Fruit fly (Drosophila melanogaster) S2 (cell line): Measurements from ENCODE around the gene CG6739.

Source experiments
- CG8478 ChIP-seq: fragments of >200 bp; optimal IDR thresholded peaks from 2 replicates; lab custom pipeline; 2018
- CTCF ChIP-seq, 2 experiments: fragments of >200 bp; optimal IDR thresholded peaks; 2 replicates each; lab custom pipeline; 2018

CG6739 gene

DNA sequence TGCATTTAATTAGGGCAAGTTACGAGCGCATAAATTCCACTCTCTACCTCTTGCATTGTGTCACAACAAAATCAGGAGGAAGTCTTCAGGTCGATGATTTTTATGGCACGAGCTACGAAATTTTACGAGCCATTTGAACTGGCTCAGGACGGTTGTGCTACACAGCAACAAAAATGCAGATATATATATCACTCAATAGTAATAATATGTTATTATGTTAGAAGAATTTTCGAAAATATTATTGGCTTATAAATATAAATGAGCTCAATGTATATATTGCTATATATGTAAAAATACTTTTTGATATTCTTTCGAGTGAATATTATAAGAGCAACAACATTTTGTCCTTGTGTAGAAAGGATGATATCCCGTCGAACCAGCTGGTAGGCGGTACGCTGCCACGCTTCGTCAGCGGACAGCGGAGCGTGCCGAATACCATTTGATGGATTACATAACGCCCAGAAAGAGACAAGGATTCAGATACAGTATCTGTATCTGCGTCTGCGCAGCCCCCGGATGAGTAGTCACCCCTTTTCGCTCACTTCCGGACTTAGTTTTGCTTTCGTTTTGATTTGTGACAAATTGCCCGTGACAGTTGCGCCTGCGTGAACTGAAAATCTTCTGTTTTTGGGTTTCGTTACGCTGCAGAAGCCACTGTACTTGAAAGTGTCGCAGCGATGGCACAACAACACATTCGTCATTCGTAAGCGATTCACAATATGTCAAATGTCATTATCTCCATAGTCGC lies 16.1 kb downstream of the CG6739 start:
- TF ChIP-seq CG8478 (lab: Kevin White, UChicago) (no peak), CTCF (optimal IDR thresholded peaks at IDR 0.05; lab: Kevin White, UChicago) (no peak)

DNA sequence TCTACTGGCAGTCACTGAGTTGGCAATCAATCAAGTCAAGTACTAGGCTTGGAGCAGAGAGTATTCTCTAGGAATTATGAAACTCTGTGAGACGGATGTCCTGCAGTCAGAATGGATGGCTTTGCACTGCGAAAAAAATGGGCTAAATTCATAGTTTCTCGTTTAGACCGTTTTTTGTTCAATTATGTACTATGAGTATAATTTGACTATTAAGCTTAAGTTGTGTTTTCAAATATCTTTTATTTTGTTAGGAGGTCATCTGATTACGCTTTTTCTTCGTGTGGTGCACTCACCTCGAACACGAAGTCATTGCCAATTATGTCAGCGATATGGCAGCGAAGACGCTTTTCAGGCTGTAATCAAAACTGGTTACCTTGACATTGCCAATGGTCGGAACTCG lies 19.3 kb downstream of the CG6739 start:
- no peak for TF ChIP-seq CTCF (optimal IDR thresholded peaks at IDR 0.05; lab: Kevin White, UChicago)
- TF ChIP-seq CG8478 (lab: Kevin White, UChicago), result no peak

DNA sequence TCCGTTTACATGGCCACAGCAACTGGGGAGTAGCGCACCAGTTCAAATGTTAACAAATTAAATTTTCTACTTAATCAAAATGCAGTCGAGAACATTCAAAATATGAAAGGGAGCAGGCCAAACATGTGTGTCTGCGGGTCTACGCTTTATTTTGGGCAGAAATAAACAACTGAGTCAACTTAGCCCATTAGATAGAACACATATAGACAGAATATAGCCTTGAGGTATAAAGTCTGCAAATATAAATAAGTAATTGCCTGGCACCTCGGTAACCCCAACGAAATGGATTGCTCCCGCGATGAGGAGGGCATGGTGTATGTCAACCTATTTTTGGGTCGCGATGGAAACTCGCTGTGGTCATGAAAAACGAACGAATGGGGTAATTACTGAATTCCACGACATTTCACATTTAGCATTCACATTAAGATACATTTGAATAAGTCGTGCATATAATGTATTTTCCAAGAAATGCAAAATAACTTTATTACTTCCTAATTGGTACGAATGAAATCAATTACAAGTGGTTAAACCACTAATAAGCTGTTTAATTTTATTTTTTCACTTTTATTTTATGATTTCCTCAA lies 20.3 kb downstream of the CG6739 start:
- TF ChIP-seq CTCF (optimal IDR thresholded peaks at IDR 0.05; lab: Kevin White, UChicago) (no peak), CG8478 (lab: Kevin White, UChicago) (no peak)

DNA sequence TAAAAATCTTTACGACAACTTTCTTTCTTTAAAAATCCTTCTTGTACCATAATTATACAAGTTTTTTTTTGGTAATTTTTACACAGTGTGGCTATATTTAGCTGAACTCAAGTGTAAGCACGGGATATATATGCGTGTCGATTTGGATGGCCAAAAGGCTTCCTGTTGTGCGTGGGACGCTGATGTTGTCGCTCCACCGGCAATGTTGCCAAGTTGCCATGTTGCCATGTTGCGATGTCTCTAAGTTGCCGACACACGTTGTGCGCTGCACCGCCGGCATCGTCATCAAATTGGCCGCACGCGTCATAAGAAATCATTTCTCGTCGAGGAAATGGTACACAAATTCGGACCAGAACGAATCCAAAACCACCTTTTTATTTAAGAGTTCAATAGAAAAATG lies 22.5 kb downstream of the CG6739 start:
- no peak for TF ChIP-seq CTCF (optimal IDR thresholded peaks at IDR 0.05; lab: Kevin White, UChicago)
- TF ChIP-seq CG8478 (lab: Kevin White, UChicago), result no peak

DNA sequence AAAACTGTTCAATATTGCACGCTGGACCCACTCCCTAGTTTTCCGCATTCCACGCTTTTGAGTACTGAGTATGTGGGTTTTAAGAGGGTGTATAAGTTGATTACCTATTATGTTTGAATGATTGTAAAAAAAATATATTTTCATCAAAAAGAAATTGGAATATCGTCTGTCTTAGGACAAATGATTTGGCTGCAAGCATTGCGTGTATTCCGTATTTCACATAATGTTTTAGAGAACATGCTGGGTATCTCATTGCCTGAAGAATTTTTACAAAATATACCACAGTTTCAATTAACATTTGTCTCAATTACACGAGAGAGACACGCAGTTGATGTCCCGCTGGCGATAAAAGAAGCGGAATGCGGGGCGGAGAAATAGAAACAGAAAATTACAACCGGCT lies 24.6 kb downstream of the CG6739 start:
- TF ChIP-seq CG8478 (lab: Kevin White, UChicago), result no peak
- no peak for TF ChIP-seq CTCF (optimal IDR thresholded peaks at IDR 0.05; lab: Kevin White, UChicago)

DNA sequence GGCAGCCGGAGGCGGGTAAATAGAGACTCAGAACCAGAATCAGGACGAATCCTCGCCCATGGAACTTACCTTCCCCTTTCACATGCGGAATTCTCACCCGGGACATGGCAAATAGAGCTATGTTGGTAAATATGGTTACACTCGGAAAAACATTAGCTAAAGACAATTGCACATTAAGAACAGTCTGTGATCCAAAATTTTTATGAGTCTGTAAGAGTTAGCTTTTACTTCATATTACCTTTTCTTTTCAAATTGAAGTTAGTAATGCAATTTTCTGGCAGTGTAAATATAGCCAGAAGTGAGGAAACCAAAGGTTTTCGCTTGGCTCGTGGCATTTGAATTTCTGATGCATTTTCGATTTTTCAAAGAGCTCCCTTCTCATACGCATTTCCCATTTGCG lies 27.0 kb downstream of the CG6739 start:
- TF ChIP-seq CTCF (optimal IDR thresholded peaks at IDR 0.05; lab: Kevin White, UChicago), result no peak
- no peak for TF ChIP-seq CG8478 (lab: Kevin White, UChicago)

DNA sequence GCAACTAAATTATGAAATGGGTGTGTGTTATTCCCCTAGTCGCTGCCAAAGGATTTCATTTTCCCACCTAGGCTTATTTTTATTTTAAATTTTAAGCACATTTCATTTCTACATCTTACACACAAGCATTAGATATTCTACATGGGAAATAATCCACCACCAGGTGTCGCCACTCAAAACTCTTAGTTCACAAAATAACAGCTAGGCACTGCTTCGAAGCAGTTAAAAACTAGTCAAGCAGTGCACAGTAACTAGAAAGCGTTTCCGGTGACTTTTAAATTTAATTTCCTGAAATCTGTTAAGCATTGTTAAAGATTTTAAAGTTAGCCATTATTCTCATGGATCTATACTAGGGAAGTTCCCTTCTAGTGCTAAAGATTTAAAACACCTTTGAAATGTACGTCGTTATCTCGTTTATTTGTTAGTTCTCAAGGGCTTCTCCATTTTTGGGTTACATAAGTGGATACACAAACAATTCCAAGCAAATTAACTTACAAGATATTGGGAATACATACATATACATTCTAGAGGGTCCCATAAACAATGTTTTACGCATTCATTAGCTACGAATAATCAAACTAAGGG lies 33.5 kb downstream of the CG6739 start:
- TF ChIP-seq CTCF (optimal IDR thresholded peaks at IDR 0.05; lab: Kevin White, UChicago) (peak; percentile 94 to 97), CG8478 (lab: Kevin White, UChicago) (no peak)

DNA sequence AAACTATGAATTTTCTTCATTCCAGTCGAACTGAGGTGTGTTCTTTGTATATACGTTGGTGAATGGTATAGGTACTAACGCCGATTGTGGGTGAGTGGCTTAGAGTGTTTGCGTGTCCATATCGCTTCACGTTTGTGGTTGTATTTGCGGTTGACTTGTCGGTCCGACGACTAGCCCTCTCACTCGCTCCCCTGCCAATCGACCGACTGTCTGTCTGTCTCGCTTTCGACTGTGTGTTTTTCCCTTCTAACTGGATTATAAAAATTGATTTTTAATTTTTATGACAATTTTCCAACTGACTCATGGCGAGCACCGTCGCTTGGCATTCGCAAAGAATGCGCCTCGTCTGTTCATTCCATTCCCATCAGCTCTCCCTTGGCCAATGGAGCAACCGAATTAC lies 51.4 kb downstream of the CG6739 start:
- no peak for TF ChIP-seq CG8478 (lab: Kevin White, UChicago)
- no peak for TF ChIP-seq CTCF (optimal IDR thresholded peaks at IDR 0.05; lab: Kevin White, UChicago)

DNA sequence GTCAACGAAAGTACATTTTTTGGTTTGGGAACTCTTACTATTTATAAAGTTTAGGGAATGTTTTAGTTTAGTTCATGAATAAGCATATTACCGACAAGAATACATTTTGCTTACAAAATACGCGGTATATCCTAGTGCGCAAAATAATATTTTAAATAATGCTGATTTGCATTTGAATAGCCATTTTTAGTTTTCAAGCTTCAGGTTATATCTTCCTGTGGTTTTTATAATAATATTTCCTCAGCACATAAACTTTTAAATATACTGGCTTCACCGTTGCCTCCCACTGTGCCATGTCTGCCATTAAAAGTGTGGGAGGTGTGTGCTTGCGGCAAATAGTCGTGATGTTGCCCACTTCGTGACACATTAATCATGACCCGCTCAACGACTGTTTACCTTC lies 51.9 kb downstream of the CG6739 start:
- TF ChIP-seq CG8478 (lab: Kevin White, UChicago) (no peak), CTCF (optimal IDR thresholded peaks at IDR 0.05; lab: Kevin White, UChicago) (no peak)

DNA sequence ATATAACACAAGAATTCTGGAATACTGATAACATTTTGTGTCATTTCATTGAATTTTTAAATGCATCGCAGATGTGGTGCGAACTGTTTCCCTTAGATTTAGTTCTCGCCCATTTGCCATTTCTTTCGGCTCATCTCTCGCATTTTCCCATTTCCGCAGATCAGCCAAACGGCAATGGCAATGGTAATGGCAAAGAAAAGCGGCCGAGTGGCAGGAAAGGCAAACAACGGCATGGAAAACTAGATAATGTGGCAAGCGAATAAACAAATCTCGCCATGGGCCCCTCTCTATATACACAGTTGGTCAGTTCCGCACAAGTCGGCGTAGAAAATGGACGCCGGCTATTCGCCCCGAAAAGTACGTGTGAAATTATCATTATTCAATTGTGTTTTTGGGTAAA lies 57.6 kb downstream of the CG6739 start, which contains the start of gene Myo28B1:
Myo28B1 (plus strand) TSS at position 301 of the 400 bp plus-strand sequence.
- TF ChIP-seq CG8478 (lab: Kevin White, UChicago), result no peak
- no peak for TF ChIP-seq CTCF (optimal IDR thresholded peaks at IDR 0.05; lab: Kevin White, UChicago)
